Fruit fly (Drosophila melanogaster): ENCODE measurements around the gene B-H1.

B-H1 gene

dm6 chrX:17397103-17397711 is at the start of gene B-H1:
Gene B-H1, plus strand, starts transcription at chrX:17397478.
- no peak for TF ChIP-seq Clk (GFP tag; optimal IDR thresholded peaks at IDR 0.05)
- no peak for TF ChIP-seq Mnt (GFP tag; optimal IDR thresholded peaks at IDR 0.05)
- no peak for TF ChIP-seq cic (GFP tag; optimal IDR thresholded peaks at IDR 0.05)
- no peak for TF ChIP-seq CG1620 (GFP tag; optimal IDR thresholded peaks at IDR 0.05)
- TF ChIP-seq CG5204 (GFP tag; optimal IDR thresholded peaks at IDR 0.05), result no peak

dm6 chrX:17351554-17351953 is 45.7 kb upstream of the B-H1 start:
- TF ChIP-seq tj (GFP tag; optimal IDR thresholded peaks at IDR 0.05) (no peak), Clk (GFP tag; optimal IDR thresholded peaks at IDR 0.05) (no peak), CG1620 (GFP tag; optimal IDR thresholded peaks at IDR 0.05) (no peak), cnc (optimal IDR thresholded peaks at IDR 0.05) (no peak), cic (GFP tag; optimal IDR thresholded peaks at IDR 0.05) (no peak), CG11617 (GFP tag; optimal IDR thresholded peaks at IDR 0.05) (no peak), bab1 (GFP tag; optimal IDR thresholded peaks at IDR 0.05) (no peak), CG5204 (GFP tag; optimal IDR thresholded peaks at IDR 0.05) (no peak)

dm6 chrX:17352937-17353336 is 44.3 kb upstream of the B-H1 start:
- TF ChIP-seq kay (GFP tag; ENCODE audit: borderline replicate concordance) (no peak), CG5204 (GFP tag; optimal IDR thresholded peaks at IDR 0.05) (no peak), CG7101 (tag; optimal IDR thresholded peaks at IDR 0.05) (no peak), cnc (optimal IDR thresholded peaks at IDR 0.05) (no peak), Mnt (GFP tag; optimal IDR thresholded peaks at IDR 0.05) (no peak), Crg-1 (GFP tag; optimal IDR thresholded peaks at IDR 0.05) (no peak), CG12768 (GFP tag; optimal IDR thresholded peaks at IDR 0.05) (no peak)

- TF ChIP-seq CG11617 (GFP tag; optimal IDR thresholded peaks at IDR 0.05), result no peak
- no peak for TF ChIP-seq Crg-1 (GFP tag; optimal IDR thresholded peaks at IDR 0.05)
- TF ChIP-seq Mnt (GFP tag; optimal IDR thresholded peaks at IDR 0.05), result no peak
- TF ChIP-seq Hr96 (GFP tag; optimal IDR thresholded peaks at IDR 0.05), result no peak
- no peak for TF ChIP-seq pad (GFP tag; optimal IDR thresholded peaks at IDR 0.05)
- no peak for TF ChIP-seq CG14711 (tag; optimal IDR thresholded peaks at IDR 0.05)
- no peak for TF ChIP-seq CG7045 (GFP tag; optimal IDR thresholded peaks at IDR 0.05)
- no peak for TF ChIP-seq cnc (optimal IDR thresholded peaks at IDR 0.05)
- TF ChIP-seq CG1620 (GFP tag; optimal IDR thresholded peaks at IDR 0.05), result no peak
- no peak for TF ChIP-seq bab1 (GFP tag; optimal IDR thresholded peaks at IDR 0.05)
- TF ChIP-seq tj (GFP tag; optimal IDR thresholded peaks at IDR 0.05), result no peak
These were observed 41.5 kb upstream of the B-H1 start for dm6 chrX:17355732-17356131.

- TF ChIP-seq toe (GFP tag; optimal IDR thresholded peaks at IDR 0.05) (no peak), bab1 (GFP tag; optimal IDR thresholded peaks at IDR 0.05) (no peak), tj (GFP tag; optimal IDR thresholded peaks at IDR 0.05) (no peak), pad (GFP tag; optimal IDR thresholded peaks at IDR 0.05) (no peak), CG14711 (tag; optimal IDR thresholded peaks at IDR 0.05) (no peak), CG12768 (GFP tag; optimal IDR thresholded peaks at IDR 0.05) (no peak)
These were observed 39.8 kb upstream of the B-H1 start for dm6 chrX:17357443-17357842.

dm6 chrX:17361111-17361510 is 36.2 kb upstream of the B-H1 start:
- no peak for TF ChIP-seq cnc (optimal IDR thresholded peaks at IDR 0.05)
- no peak for TF ChIP-seq CG7045 (GFP tag; optimal IDR thresholded peaks at IDR 0.05)
- no peak for TF ChIP-seq pad (GFP tag; optimal IDR thresholded peaks at IDR 0.05)
- no peak for TF ChIP-seq toe (GFP tag; optimal IDR thresholded peaks at IDR 0.05)
- no peak for TF ChIP-seq Crg-1 (GFP tag; optimal IDR thresholded peaks at IDR 0.05)
- no peak for TF ChIP-seq kay (GFP tag; ENCODE audit: borderline replicate concordance)
- TF ChIP-seq bab1 (GFP tag; optimal IDR thresholded peaks at IDR 0.05), result no peak
- no peak for TF ChIP-seq Mnt (GFP tag; optimal IDR thresholded peaks at IDR 0.05)
- TF ChIP-seq CG33017 (tag; optimal IDR thresholded peaks at IDR 0.05), result no peak
- TF ChIP-seq ovo (GFP tag; optimal IDR thresholded peaks at IDR 0.05), result no peak
- TF ChIP-seq CG7101 (tag; optimal IDR thresholded peaks at IDR 0.05), result no peak

- TF ChIP-seq Crg-1 (GFP tag; optimal IDR thresholded peaks at IDR 0.05) (no peak), CG1620 (GFP tag; optimal IDR thresholded peaks at IDR 0.05) (no peak), pad (GFP tag; optimal IDR thresholded peaks at IDR 0.05) (no peak), ovo (GFP tag; optimal IDR thresholded peaks at IDR 0.05) (no peak), CG7045 (GFP tag; optimal IDR thresholded peaks at IDR 0.05) (no peak), CG14711 (tag; optimal IDR thresholded peaks at IDR 0.05) (no peak), toe (GFP tag; optimal IDR thresholded peaks at IDR 0.05) (no peak), cnc (optimal IDR thresholded peaks at IDR 0.05) (no peak), CG5204 (GFP tag; optimal IDR thresholded peaks at IDR 0.05) (no peak), bab1 (GFP tag; optimal IDR thresholded peaks at IDR 0.05) (no peak), CG7101 (tag; optimal IDR thresholded peaks at IDR 0.05) (no peak), CG33017 (tag; optimal IDR thresholded peaks at IDR 0.05) (no peak), CG11617 (GFP tag; optimal IDR thresholded peaks at IDR 0.05) (no peak), tj (GFP tag; optimal IDR thresholded peaks at IDR 0.05) (no peak), Mnt (GFP tag; optimal IDR thresholded peaks at IDR 0.05) (no peak), CG12768 (GFP tag; optimal IDR thresholded peaks at IDR 0.05) (no peak), Clk (GFP tag; optimal IDR thresholded peaks at IDR 0.05) (no peak), kay (GFP tag; ENCODE audit: borderline replicate concordance) (no peak), cic (GFP tag; optimal IDR thresholded peaks at IDR 0.05) (no peak)
These were observed 28.7 kb upstream of the B-H1 start for dm6 chrX:17368569-17368968.
